Worm (Caenorhabditis elegans) whole organism, L3 larva: Measurements from ENCODE around the gene tre-4.

ENCODE experiments used
- aly-2 ChIP-seq: fragments of 150-350 bp; optimal IDR thresholded peaks from 2 replicates; lab custom pipeline; 2014; ENCODE audit warnings: missing biosample characterization, missing genetic modification characterization
- ama-1 ChIP-seq: fragments of 150-350 bp; optimal IDR thresholded peaks from 2 replicates; lab custom pipeline; 2018
- ceh-16 ChIP-seq: sonication (generic microtip); optimal IDR thresholded peaks from 2 replicates; lab custom pipeline; 2017; ENCODE audit warnings: missing biosample characterization, missing genetic modification characterization
- ceh-82 ChIP-seq: fragments of 150-350 bp; optimal IDR thresholded peaks from 2 replicates; lab custom pipeline; 2014; ENCODE audit warnings: missing biosample characterization, missing genetic modification characterization
- ceh-9 ChIP-seq: sonication (generic microtip); optimal IDR thresholded peaks from 2 replicates; lab custom pipeline; 2018; ENCODE audit warnings: missing biosample characterization, missing genetic modification characterization
- daf-12 ChIP-seq: fragments of 150-350 bp; optimal IDR thresholded peaks from 2 replicates; lab custom pipeline; 2014; ENCODE audit warnings: missing biosample characterization, missing genetic modification reagents, missing genetic modification characterization
- egl-27 ChIP-seq: sonication (generic microtip); optimal IDR thresholded peaks from 4 replicates; lab custom pipeline; 2017; ENCODE audit warnings: missing biosample characterization, missing genetic modification reagents, missing genetic modification characterization
- egl-5 ChIP-seq: fragments of 150-350 bp; optimal IDR thresholded peaks from 2 replicates; lab custom pipeline; 2017; ENCODE audit warnings: missing biosample characterization, missing genetic modification reagents, missing genetic modification characterization, inconsistent platforms
- elt-1 ChIP-seq: fragments of 150-350 bp; optimal IDR thresholded peaks from 2 replicates; lab custom pipeline; 2014; ENCODE audit warnings: missing biosample characterization, missing genetic modification characterization
- eor-1 ChIP-seq, 2 experiments: fragments of 150-350 bp; optimal IDR thresholded peaks; 2 replicates each; lab custom pipeline; 2014 to 2018; ENCODE audit warnings: missing biosample characterization in 2 of 2, missing genetic modification characterization in 2 of 2
- fkh-10 ChIP-seq: sonication (generic microtip); optimal IDR thresholded peaks from 2 replicates; lab custom pipeline; 2017; ENCODE audit warnings: missing biosample characterization, missing genetic modification reagents, missing genetic modification characterization
- fos-1 ChIP-seq: fragments of 150-350 bp; optimal IDR thresholded peaks from 2 replicates; lab custom pipeline; 2014; ENCODE audit warnings: missing biosample characterization, missing genetic modification characterization
- hmg-11 ChIP-seq: sonication (generic microtip); optimal IDR thresholded peaks from 2 replicates; lab custom pipeline; 2016; ENCODE audit warnings: missing genetic modification characterization, missing compliant biosample characterization
- jun-1 ChIP-seq: fragments of 150-350 bp; optimal IDR thresholded peaks from 2 replicates; lab custom pipeline; 2014; ENCODE audit warnings: missing biosample characterization, missing genetic modification reagents, missing genetic modification characterization
- lin-15B ChIP-seq: fragments of 150-350 bp; optimal IDR thresholded peaks from 2 replicates; lab custom pipeline; 2014; ENCODE audit warnings: missing biosample characterization, missing genetic modification characterization
- lin-39 ChIP-seq: fragments of 150-350 bp; optimal IDR thresholded peaks from 2 replicates; lab custom pipeline; 2018; ENCODE audit warnings: missing biosample characterization, missing genetic modification reagents, missing genetic modification characterization
- lsy-12 ChIP-seq: sonication (generic microtip); optimal IDR thresholded peaks from 2 replicates; lab custom pipeline; 2016; ENCODE audit warnings: mild to moderate bottlenecking, missing genetic modification characterization, missing compliant biosample characterization
- mdl-1 ChIP-seq: fragments of 150-350 bp; optimal IDR thresholded peaks from 2 replicates; lab custom pipeline; 2014; ENCODE audit warnings: missing biosample characterization, missing genetic modification characterization
- mml-1 ChIP-seq: fragments of 150-350 bp; sonication (generic microtip); optimal IDR thresholded peaks from 3 replicates; lab custom pipeline; 2014; ENCODE audit warnings: missing biosample characterization, missing genetic modification characterization
- nfya-1 ChIP-seq: sonication (generic microtip); optimal IDR thresholded peaks from 2 replicates; lab custom pipeline; 2017; ENCODE audit warnings: missing genetic modification characterization, mild to moderate bottlenecking, missing compliant biosample characterization, antibody characterized with exemption, moderate library complexity; ENCODE audit not compliant: insufficient read depth
- nhr-11 ChIP-seq: fragments of 150-350 bp; optimal IDR thresholded peaks from 2 replicates; lab custom pipeline; 2014; ENCODE audit warnings: missing biosample characterization, missing genetic modification characterization
- nhr-12 ChIP-seq: fragments of 150-350 bp; optimal IDR thresholded peaks from 2 replicates; lab custom pipeline; 2014; ENCODE audit warnings: missing biosample characterization, missing genetic modification characterization
- nhr-237 ChIP-seq: fragments of 150-350 bp; optimal IDR thresholded peaks from 2 replicates; lab custom pipeline; 2014; ENCODE audit warnings: missing biosample characterization, missing genetic modification characterization
- nhr-25 ChIP-seq: sonication (generic microtip); optimal IDR thresholded peaks from 2 replicates; lab custom pipeline; 2017; ENCODE audit warnings: missing biosample characterization, missing genetic modification characterization
- nhr-67 ChIP-seq: fragments of 150-350 bp; optimal IDR thresholded peaks from 2 replicates; lab custom pipeline; 2014; ENCODE audit warnings: missing biosample characterization, missing genetic modification characterization
- nhr-76 ChIP-seq: fragments of 150-350 bp; sonication (generic microtip); optimal IDR thresholded peaks from 5 replicates; lab custom pipeline; 2014; ENCODE audit warnings: missing biosample characterization, missing genetic modification characterization
- nhr-77 ChIP-seq: fragments of 150-350 bp; optimal IDR thresholded peaks from 2 replicates; lab custom pipeline; 2014; ENCODE audit warnings: missing biosample characterization, missing genetic modification characterization
- pha-4 ChIP-seq: fragments of 150-350 bp; optimal IDR thresholded peaks from 2 replicates; lab custom pipeline; 2014; ENCODE audit warnings: missing biosample characterization, missing genetic modification reagents, missing genetic modification characterization
- skn-1 ChIP-seq: fragments of 150-350 bp; optimal IDR thresholded peaks from 2 replicates; lab custom pipeline; 2014; ENCODE audit warnings: missing biosample characterization, missing genetic modification characterization
- snpc-4 ChIP-seq: fragments of 150-350 bp; optimal IDR thresholded peaks from 2 replicates; lab custom pipeline; 2014; ENCODE audit warnings: missing biosample characterization, missing genetic modification characterization
- unc-62 ChIP-seq: fragments of 150-350 bp; sonication (generic microtip); optimal IDR thresholded peaks from 4 replicates; lab custom pipeline; 2014; ENCODE audit warnings: missing biosample characterization, missing genetic modification reagents, missing genetic modification characterization

tre-4 gene

ce11 chrX:13499098-13499497 is 27.1 kb downstream of the tre-4 start:
- TF ChIP-seq fkh-10 (GFP tag; lab: Kevin White, UChicago) (peak; percentile 93), jun-1 (tag; lab: Kevin White, UChicago) (no peak)

DNA sequence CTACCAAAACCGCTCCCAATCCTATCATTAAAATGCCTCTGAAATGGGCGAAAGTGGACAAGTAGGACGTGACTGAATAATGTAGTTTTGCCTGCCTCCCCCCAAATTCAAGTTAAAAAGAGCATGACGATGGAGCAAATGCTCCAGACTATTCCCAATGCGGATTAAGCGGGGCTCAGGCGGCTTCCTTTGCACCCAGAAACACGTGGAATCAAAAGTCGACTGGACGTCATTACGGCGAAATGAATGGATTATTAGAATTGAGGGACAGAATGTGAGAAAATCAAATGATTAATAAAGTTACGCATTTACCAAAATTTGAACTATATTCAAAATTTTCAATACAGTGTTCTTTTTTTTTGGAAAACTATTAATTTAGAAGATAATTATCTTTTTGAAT is 28.0 kb downstream of the tre-4 start:
- TF ChIP-seq ceh-16 (no peak), elt-1 (tag; lab: Kevin White, UChicago) (no peak), pha-4 (tag; lab: Kevin White, UChicago) (no peak), daf-12 (tag; lab: Kevin White, UChicago) (no peak), unc-62 (GFP tag; lab: Kevin White, UChicago) (no peak), nhr-77 (no peak), egl-5 (tag; lab: Kevin White, UChicago) (no peak), lin-15B (tag; lab: Kevin White, UChicago) (no peak)
- TF ChIP-seq, all 47 proteins: peak for 0

ce11 chrX:13500568-13500967 is 28.6 kb downstream of the tre-4 start, which contains the start of gene sad-1:
TSS of gene sad-1 (minus strand) at chrX:13500668.
- TF ChIP-seq nfya-1 (tag; lab: Kevin White, UChicago) (peak; percentile 5), nhr-67 (no peak)
- TF ChIP-seq, all 47 proteins: peak for 1

DNA sequence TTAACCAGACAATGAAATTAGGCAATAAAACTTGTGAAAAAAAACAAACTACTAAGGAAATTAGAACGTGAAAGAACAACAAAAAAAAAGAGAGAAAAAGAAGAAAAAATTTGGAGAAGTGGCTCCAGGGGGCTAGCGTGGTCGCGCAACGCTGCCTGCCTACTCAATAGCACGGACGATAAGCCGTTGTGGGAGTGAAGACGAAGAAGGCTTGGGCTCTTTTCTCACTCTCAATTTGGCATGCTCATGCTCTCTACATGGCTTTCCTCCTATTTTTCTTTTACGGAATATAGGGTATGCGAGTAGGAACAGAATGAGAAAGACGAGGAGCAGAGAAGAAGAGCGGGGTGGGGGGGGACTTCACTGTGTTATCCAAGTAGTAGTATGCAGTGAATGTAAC is 30.3 kb downstream of the tre-4 start:
- TF ChIP-seq egl-5 (tag; lab: Kevin White, UChicago) = no peak
- peak; percentile 69 for TF ChIP-seq hmg-11 (tag; lab: Kevin White, UChicago)
- no peak for TF ChIP-seq nhr-77
- TF ChIP-seq nfya-1 (tag; lab: Kevin White, UChicago) = peak; percentile 73
- no peak for TF ChIP-seq nhr-237
- TF ChIP-seq egl-27 (tag; lab: Kevin White, UChicago) = no peak
- TF ChIP-seq daf-12 (tag; lab: Kevin White, UChicago) = no peak
- peak; percentile 37 for TF ChIP-seq snpc-4 (tag; lab: Kevin White, UChicago)
- TF ChIP-seq mdl-1 (tag; lab: Kevin White, UChicago) = no peak
- peak; percentile 54 for TF ChIP-seq lin-39 (tag; lab: Kevin White, UChicago)
- TF ChIP-seq fkh-10 (GFP tag; lab: Kevin White, UChicago) = peak; percentile 53
- TF ChIP-seq skn-1 = no peak
- no peak for TF ChIP-seq ceh-82 (tag; lab: Kevin White, UChicago)
- no peak for TF ChIP-seq mml-1

- TF ChIP-seq aly-2 (no peak), nfya-1 (tag; lab: Kevin White, UChicago) (peak; percentile 14)
Observed at ce11 chrX:13503839-13504238, 31.9 kb downstream of the tre-4 start.

ce11 chrX:13505201-13505600 is 33.2 kb downstream of the tre-4 start:
- TF ChIP-seq fkh-10 (GFP tag; lab: Kevin White, UChicago) (peak; percentile 46), ceh-16 (no peak)
- TF ChIP-seq, all 47 proteins: peak for 1

DNA sequence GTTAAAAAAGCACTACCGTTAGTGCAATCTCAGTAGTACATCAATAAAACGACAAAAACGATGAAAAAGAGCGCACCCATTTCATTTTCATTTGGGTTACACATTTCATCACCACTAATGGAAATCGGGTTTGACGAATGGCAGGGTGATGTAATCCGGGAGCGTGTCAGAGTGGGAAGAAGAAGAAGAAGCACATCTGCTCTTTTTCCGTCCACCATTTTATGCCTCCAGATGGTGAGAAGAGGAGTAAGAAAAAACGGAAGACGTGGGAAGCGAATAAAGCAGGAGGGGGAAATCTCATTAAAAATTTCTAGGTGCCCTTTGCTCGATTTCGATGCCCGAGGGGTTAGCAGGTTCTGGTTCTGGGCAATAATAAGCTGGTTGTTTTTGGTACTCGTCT is 34.1 kb downstream of the tre-4 start:
- TF ChIP-seq lin-39 (tag; lab: Kevin White, UChicago) = peak; percentile 16
- TF ChIP-seq mml-1 = no peak
- TF ChIP-seq nhr-11 (tag; lab: Kevin White, UChicago) = no peak
- TF ChIP-seq nhr-25 (tag; lab: Kevin White, UChicago) = no peak
- TF ChIP-seq hmg-11 (tag; lab: Kevin White, UChicago) = no peak

- TF ChIP-seq fos-1 (tag; lab: Kevin White, UChicago) = no peak
- no peak for TF ChIP-seq eor-1 (tag; optimal IDR thresholded peaks at IDR 0.05; lab: Kevin White, UChicago)
- no peak for TF ChIP-seq jun-1 (tag; lab: Kevin White, UChicago)
Observed at ce11 chrX:13506493-13506892, 34.5 kb downstream of the tre-4 start.

DNA sequence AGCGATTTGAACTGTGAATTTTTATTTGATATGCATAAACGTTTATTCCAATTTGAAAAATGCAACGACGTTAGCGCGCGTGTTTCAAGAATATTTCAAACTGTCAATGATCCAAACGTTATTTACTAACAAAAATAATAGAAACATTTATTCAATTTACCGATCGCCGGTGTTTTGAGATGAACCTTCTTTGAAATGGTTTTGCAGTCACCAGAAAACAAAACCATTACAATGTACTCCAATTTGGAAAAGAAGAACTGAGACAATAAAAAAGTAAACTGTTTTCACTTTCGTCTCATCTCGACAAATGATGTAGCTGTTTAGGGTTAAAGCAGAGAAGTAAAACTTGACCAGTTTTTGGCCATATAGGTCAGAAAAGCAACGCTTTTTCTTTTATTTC is 35.3 kb downstream of the tre-4 start, which contains the start of gene H06A10.1:
TSS of gene H06A10.1 (plus strand) at position 301 of the 400 bp plus-strand sequence.
- TF ChIP-seq nhr-12 (tag; lab: Kevin White, UChicago) = no peak
- no peak for TF ChIP-seq ceh-9 (tag; lab: Kevin White, UChicago)
- TF ChIP-seq lsy-12 (tag; lab: Kevin White, UChicago) = no peak
- TF ChIP-seq ama-1 (lab: Kevin White, UChicago) = no peak
- TF ChIP-seq lin-15B (tag; lab: Kevin White, UChicago) = no peak
- TF ChIP-seq elt-1 (tag; lab: Kevin White, UChicago) = no peak
- TF ChIP-seq skn-1 = no peak
- TF ChIP-seq aly-2 = no peak
- TF ChIP-seq pha-4 (tag; lab: Kevin White, UChicago) = no peak
- TF ChIP-seq nhr-76 (tag; lab: Kevin White, UChicago) = no peak
- no peak for TF ChIP-seq jun-1 (tag; lab: Kevin White, UChicago)
- TF ChIP-seq nhr-11 (tag; lab: Kevin White, UChicago) = no peak
- TF ChIP-seq lin-39 (tag; lab: Kevin White, UChicago) = no peak
- no peak for TF ChIP-seq ceh-16
- no peak for TF ChIP-seq fos-1 (tag; lab: Kevin White, UChicago)
- no peak for TF ChIP-seq daf-12 (tag; lab: Kevin White, UChicago)
- TF ChIP-seq eor-1 (tag; optimal IDR thresholded peaks at IDR 0.05; lab: Kevin White, UChicago) = no peak
